Worm (Caenorhabditis elegans) whole organism, L1 larva: ENCODE measurements around the gene irld-3.
"Not testable (repeated sequence)": the region's sequence is repeated elsewhere in the genome, so short reads cannot be mapped to it uniquely, and the experiment has no call there.

Experiments used
- C04F5.9 ChIP-seq: sonication (generic microtip); optimal IDR thresholded peaks from 2 replicates; lab custom pipeline; 2016; ENCODE audit warnings: missing genetic modification characterization, missing compliant biosample characterization
- alr-1 ChIP-seq: fragments of 200-800 bp; sonication (Bioruptor generic); optimal IDR thresholded peaks from 2 replicates; lab custom pipeline; 2018; ENCODE audit warnings: borderline replicate concordance, mild to moderate bottlenecking, missing genetic modification characterization, missing compliant biosample characterization
- blmp-1 ChIP-seq: fragments of 150-350 bp; optimal IDR thresholded peaks from 2 replicates; lab custom pipeline; 2014; ENCODE audit warnings: missing biosample characterization, missing genetic modification characterization
- ceh-8 ChIP-seq: fragments of 200-800 bp; sonication (Bioruptor generic); optimal IDR thresholded peaks from 2 replicates; lab custom pipeline; 2018; ENCODE audit warnings: mild to moderate bottlenecking, missing genetic modification characterization, moderate library complexity, missing compliant biosample characterization
- ceh-82 ChIP-seq, 3 experiments: fragments of 150-350 bp in 1 of 3; sonication (generic microtip) in 2 of 3; optimal IDR thresholded peaks; 2 replicates each; lab custom pipeline; 2014 to 2017; ENCODE audit warnings: missing biosample characterization in 3 of 3, missing genetic modification characterization in 3 of 3
- ceh-90 ChIP-seq: sonication (generic microtip); optimal IDR thresholded peaks from 2 replicates; lab custom pipeline; 2016; ENCODE audit warnings: missing genetic modification characterization, missing compliant biosample characterization
- dpl-1 ChIP-seq, 3 experiments: fragments of 150-350 bp in 2 of 3; sonication (generic microtip) in 1 of 3; optimal IDR thresholded peaks; 2 replicates each; lab custom pipeline; 2014 to 2017; ENCODE audit warnings: missing biosample characterization in 3 of 3, missing genetic modification characterization in 3 of 3, missing genetic modification reagents in 3 of 3
- efl-1 ChIP-seq, 4 experiments: fragments of 150-350 bp; optimal IDR thresholded peaks in 3 of 4; peaks in 1 of 4; 1 replicate in 1 of 4; 2 replicates in 3 of 4; lab custom pipeline; 2014; ENCODE audit warnings: missing biosample characterization in 2 of 4, missing genetic modification characterization in 2 of 4, missing genetic modification reagents in 2 of 4
- egl-27 ChIP-seq, 2 experiments: fragments of 150-350 bp in 1 of 2; sonication (generic microtip); optimal IDR thresholded peaks; 3 replicates each; lab custom pipeline; 2017 to 2018; ENCODE audit warnings: missing biosample characterization in 2 of 2, missing genetic modification characterization in 2 of 2, missing genetic modification reagents in 2 of 2
- fkh-10 ChIP-seq: sonication (generic microtip); optimal IDR thresholded peaks from 2 replicates; lab custom pipeline; 2017; ENCODE audit warnings: missing biosample characterization, missing genetic modification reagents, missing genetic modification characterization
- fkh-4 ChIP-seq: sonication (generic microtip); optimal IDR thresholded peaks from 2 replicates; lab custom pipeline; 2016; ENCODE audit warnings: missing compliant biosample characterization, missing genetic modification characterization, borderline replicate concordance
- fkh-8 ChIP-seq: sonication (generic microtip); optimal IDR thresholded peaks from 2 replicates; lab custom pipeline; 2016; ENCODE audit warnings: mild to moderate bottlenecking, missing genetic modification characterization, missing compliant biosample characterization
- grh-1 ChIP-seq: fragments of 200-800 bp; sonication (Bioruptor generic); IDR thresholded peaks from 2 replicates; pipeline ENCODE4 v1.3.6; 2022; ENCODE audit warnings: missing genetic modification reagents, missing genetic modification characterization, missing compliant biosample characterization
- hlh-17 ChIP-seq: fragments of 200-800 bp; sonication (Bioruptor generic); optimal IDR thresholded peaks from 2 replicates; lab custom pipeline; 2018; ENCODE audit warnings: missing genetic modification characterization, mild to moderate bottlenecking, missing compliant biosample characterization, moderate library complexity, borderline replicate concordance
- hpl-2 ChIP-seq: fragments of 150-350 bp; optimal IDR thresholded peaks from 2 replicates; lab custom pipeline; 2014; ENCODE audit warnings: missing biosample characterization, missing genetic modification reagents, missing genetic modification characterization
- jun-1 ChIP-seq: fragments of 150-350 bp; optimal IDR thresholded peaks from 2 replicates; lab custom pipeline; 2014; ENCODE audit warnings: missing biosample characterization, missing genetic modification reagents, missing genetic modification characterization
- lin-13 ChIP-seq: fragments of 150-350 bp; optimal IDR thresholded peaks from 2 replicates; lab custom pipeline; 2014; ENCODE audit warnings: missing biosample characterization, missing genetic modification reagents, missing genetic modification characterization
- lin-35 ChIP-seq, 2 experiments: fragments of 150-350 bp; optimal IDR thresholded peaks; 2 replicates each; lab custom pipeline; 2014; ENCODE audit warnings: missing biosample characterization in 2 of 2, missing genetic modification characterization in 2 of 2, missing genetic modification reagents in 2 of 2
- mdl-1 ChIP-seq, 2 experiments: fragments of 150-350 bp; optimal IDR thresholded peaks; 2 replicates each; lab custom pipeline; 2014 to 2017; ENCODE audit warnings: missing biosample characterization in 2 of 2, missing genetic modification characterization in 2 of 2, inconsistent platforms in 1 of 2
- mef-2 ChIP-seq: fragments of 150-350 bp; optimal IDR thresholded peaks from 2 replicates; lab custom pipeline; 2014; ENCODE audit warnings: missing biosample characterization, missing genetic modification characterization
- mep-1 ChIP-seq: fragments of 150-350 bp; optimal IDR thresholded peaks from 2 replicates; lab custom pipeline; 2014; ENCODE audit warnings: missing biosample characterization, missing genetic modification characterization
- nhr-11 ChIP-seq: fragments of 150-350 bp; optimal IDR thresholded peaks from 2 replicates; lab custom pipeline; 2014; ENCODE audit warnings: missing biosample characterization, missing genetic modification characterization
- nhr-12 ChIP-seq: sonication (generic microtip); optimal IDR thresholded peaks from 2 replicates; lab custom pipeline; 2017; ENCODE audit warnings: missing biosample characterization, missing genetic modification characterization
- nhr-20 ChIP-seq: sonication (generic microtip); optimal IDR thresholded peaks from 2 replicates; lab custom pipeline; 2016; ENCODE audit warnings: mild to moderate bottlenecking, missing genetic modification characterization, missing compliant biosample characterization
- nhr-71 ChIP-seq: sonication (generic microtip); optimal IDR thresholded peaks from 2 replicates; lab custom pipeline; 2016; ENCODE audit warnings: mild to moderate bottlenecking, missing genetic modification characterization, moderate library complexity, missing compliant biosample characterization
- nhr-84 ChIP-seq: sonication (generic microtip); optimal IDR thresholded peaks from 2 replicates; lab custom pipeline; 2017; ENCODE audit warnings: missing biosample characterization, missing genetic modification characterization
- nhr-85 ChIP-seq: sonication (generic microtip); peaks from one replicate; lab custom pipeline; 2016; ENCODE audit warnings: missing genetic modification characterization, inconsistent platforms, missing compliant biosample characterization
- nhr-90 ChIP-seq: sonication (generic microtip); optimal IDR thresholded peaks from 2 replicates; lab custom pipeline; 2016; ENCODE audit warnings: mild to moderate bottlenecking, missing genetic modification characterization, missing compliant biosample characterization; ENCODE audit not compliant: poor library complexity
- rnt-1 ChIP-seq: sonication (generic microtip); optimal IDR thresholded peaks from 2 replicates; lab custom pipeline; 2016; ENCODE audit warnings: mild to moderate bottlenecking, missing genetic modification characterization, moderate library complexity, missing compliant biosample characterization
- snpc-4 ChIP-seq: fragments of 150-350 bp; optimal IDR thresholded peaks from 2 replicates; lab custom pipeline; 2014; ENCODE audit warnings: missing biosample characterization, missing genetic modification characterization
- sox-4 ChIP-seq: sonication (generic microtip); optimal IDR thresholded peaks from 2 replicates; lab custom pipeline; 2016; ENCODE audit warnings: missing genetic modification characterization, missing compliant biosample characterization
- sup-37 ChIP-seq: fragments of 200-800 bp; sonication (Bioruptor generic); optimal IDR thresholded peaks from 2 replicates; lab custom pipeline; 2018; ENCODE audit warnings: mild to moderate bottlenecking, missing genetic modification characterization, missing compliant biosample characterization
- unc-130 ChIP-seq: fragments of 150-350 bp; optimal IDR thresholded peaks from 2 replicates; lab custom pipeline; 2017; ENCODE audit warnings: missing biosample characterization, missing genetic modification characterization, inconsistent platforms
- vab-15 ChIP-seq: sonication (generic microtip); optimal IDR thresholded peaks from 2 replicates; lab custom pipeline; 2017; ENCODE audit warnings: missing genotype, mild to moderate bottlenecking, missing genetic modification characterization, missing compliant biosample characterization
- zip-4 ChIP-seq: fragments of 200-800 bp; sonication (Bioruptor generic); optimal IDR thresholded peaks from 2 replicates; lab custom pipeline; 2018; ENCODE audit warnings: mild to moderate bottlenecking, missing genetic modification characterization, moderate library complexity, missing compliant biosample characterization

The irld-3 gene

DNA sequence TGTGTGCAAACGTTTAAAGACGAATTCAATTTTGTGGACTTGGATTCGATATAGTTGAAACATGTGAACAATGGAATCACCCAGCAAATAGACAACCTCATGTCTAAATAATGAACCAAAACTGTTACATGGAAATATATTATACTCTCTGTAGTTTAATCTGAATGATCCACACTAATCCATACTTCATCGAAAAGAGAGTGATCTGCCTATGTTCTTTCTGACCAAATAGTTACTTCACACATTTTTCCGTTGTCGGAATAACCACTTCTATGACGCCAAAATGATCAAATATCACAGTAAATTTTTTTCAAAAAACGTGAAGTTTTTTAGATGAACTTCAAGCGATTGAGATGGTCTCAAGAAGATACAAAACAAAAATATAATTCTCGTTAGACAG, 36.3 kb downstream of the irld-3 start, which contains the start of gene Y73C8C.4:
Y73C8C.4 (minus strand) TSS at position 101 of the 400 bp plus-strand sequence.
- TF ChIP-seq alr-1 (tag; lab: Kevin White, UChicago); lin-13 (GFP tag; lab: Kevin White, UChicago); lin-35 (GFP tag; optimal IDR thresholded peaks at IDR 0.05; lab: Kevin White, UChicago): not testable (repeated sequence)

- TF ChIP-seq rnt-1 (no peak), nhr-90 (tag; lab: Kevin White, UChicago) (no peak), mep-1 (no peak), blmp-1 (no peak)
Observed at ce11 chrV:3100527-3100926, 37.9 kb downstream of the irld-3 start.

DNA sequence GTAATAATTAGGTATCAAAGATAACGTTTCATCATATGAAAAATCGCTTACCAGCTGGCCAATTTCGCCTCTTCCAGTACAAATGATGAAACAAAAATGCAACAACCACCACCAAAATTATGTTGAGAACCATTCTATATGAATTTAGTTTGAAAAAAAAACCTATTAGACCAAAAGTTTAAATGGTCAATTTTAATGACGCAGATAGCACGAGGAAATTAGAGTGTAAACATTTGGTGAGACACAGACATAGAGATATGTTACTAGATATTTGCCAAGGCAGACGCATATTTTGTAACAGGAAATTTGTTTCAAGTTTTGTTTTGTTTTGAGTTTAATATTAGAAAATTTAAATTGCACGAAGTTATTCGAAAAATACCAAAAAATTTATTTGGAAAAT, 44.0 kb downstream of the irld-3 start, which contains the start of gene cyp-33C9:
cyp-33C9 (minus strand) TSS at position 211 of the 400 bp plus-strand sequence.
- TF ChIP-seq snpc-4 (tag; lab: Kevin White, UChicago) (no peak), ceh-82 (tag; optimal IDR thresholded peaks at IDR 0.05; lab: Kevin White, UChicago) (peak in 1 of 3 experiments; percentile 7), efl-1 (optimal IDR thresholded peaks at IDR 0.05; lab: Kevin White, UChicago) (peak; percentile 39 to 51), efl-1 (GFP tag; optimal IDR thresholded peaks at IDR 0.05 in 1 of 2; lab: Kevin White, UChicago) (peak in 1 of 2 experiments; percentile 3), sox-4 (tag; lab: Kevin White, UChicago) (no peak), mep-1 (peak; percentile 8), lin-35 (GFP tag; optimal IDR thresholded peaks at IDR 0.05; lab: Kevin White, UChicago) (peak in 1 of 2 experiments; percentile 17), nhr-71 (tag; lab: Kevin White, UChicago) (peak; percentile 32), nhr-85 (tag; lab: Kevin White, UChicago) (peak; percentile 54), dpl-1 (GFP tag; optimal IDR thresholded peaks at IDR 0.05; lab: Kevin White, UChicago) (peak in 2 of 3 experiments; percentile 6 to 14), nhr-20 (tag; lab: Kevin White, UChicago) (peak; percentile 23)

- TF ChIP-seq unc-130 (tag; lab: Kevin White, UChicago) = no peak
- TF ChIP-seq jun-1 = no peak
- TF ChIP-seq nhr-12 (tag; lab: Kevin White, UChicago) = no peak
- TF ChIP-seq sup-37 = no peak
- TF ChIP-seq fkh-4 (tag; lab: Kevin White, UChicago) = no peak
- TF ChIP-seq mdl-1 (tag; optimal IDR thresholded peaks at IDR 0.05; lab: Kevin White, UChicago) = no peak
- TF ChIP-seq ceh-90 = no peak
- no peak for TF ChIP-seq hlh-17 (GFP tag; lab: Kevin White, UChicago)
- no peak for TF ChIP-seq egl-27 (tag; optimal IDR thresholded peaks at IDR 0.05; lab: Kevin White, UChicago)
- TF ChIP-seq nhr-11 (tag; lab: Kevin White, UChicago) = no peak
- no peak for TF ChIP-seq mef-2 (tag; lab: Kevin White, UChicago)
- TF ChIP-seq vab-15 (tag; lab: Kevin White, UChicago) = no peak
- TF ChIP-seq fkh-8 (tag; lab: Kevin White, UChicago) = no peak
- no peak for TF ChIP-seq fkh-10
- TF ChIP-seq C04F5.9 (tag; lab: Kevin White, UChicago) = no peak
- TF ChIP-seq zip-4 = no peak
- TF ChIP-seq nhr-84 (tag; lab: Kevin White, UChicago) = no peak
- no peak for TF ChIP-seq ceh-8 (GFP tag; lab: Kevin White, UChicago)
- TF ChIP-seq grh-1 = no peak
- TF ChIP-seq hpl-2 (GFP tag; lab: Kevin White, UChicago) = no peak
Observed at ce11 chrV:3088768-3089167, 49.6 kb downstream of the irld-3 start, which contains the start of gene acs-21. Gene acs-21 (plus strand): TSS chrV:3089068.
